Worm (Caenorhabditis elegans) whole organism, early embryonic: ENCODE results near the gene fbxa-115.

Source experiments
- ama-1 ChIP-seq: fragments of 150-350 bp; optimal IDR thresholded peaks from 2 replicates; lab custom pipeline; 2014
- flt-1 ChIP-seq: fragments of 200-800 bp; sonication (Bioruptor generic); IDR thresholded peaks from 2 replicates; pipeline ENCODE4 v1.3.6; 2022; ENCODE audit warnings: missing genetic modification characterization, missing compliant biosample characterization
- hmg-4 ChIP-seq: fragments of 200-800 bp; sonication (Bioruptor generic); optimal IDR thresholded peaks from 2 replicates; lab custom pipeline; 2018; ENCODE audit warnings: mild to moderate bottlenecking, missing genetic modification characterization, missing compliant biosample characterization

ce11 chrV:20235231-20235630 is 43.3 kb upstream of the fbxa-115 start:
- TF ChIP-seq hmg-4 (GFP tag; lab: Kevin White, UChicago), result no peak
- TF ChIP-seq flt-1 (GFP tag; lab: Robert Waterston, UW), result no peak
- TF ChIP-seq ama-1 (lab: Kevin White, UChicago), result no peak
